Fruit fly (Drosophila melanogaster): ENCODE measurements around the gene kl-3.
"Not testable (repeated sequence)": the region's sequence is repeated elsewhere in the genome, so short reads cannot be mapped to it uniquely, and the experiment has no call there.

DNA sequence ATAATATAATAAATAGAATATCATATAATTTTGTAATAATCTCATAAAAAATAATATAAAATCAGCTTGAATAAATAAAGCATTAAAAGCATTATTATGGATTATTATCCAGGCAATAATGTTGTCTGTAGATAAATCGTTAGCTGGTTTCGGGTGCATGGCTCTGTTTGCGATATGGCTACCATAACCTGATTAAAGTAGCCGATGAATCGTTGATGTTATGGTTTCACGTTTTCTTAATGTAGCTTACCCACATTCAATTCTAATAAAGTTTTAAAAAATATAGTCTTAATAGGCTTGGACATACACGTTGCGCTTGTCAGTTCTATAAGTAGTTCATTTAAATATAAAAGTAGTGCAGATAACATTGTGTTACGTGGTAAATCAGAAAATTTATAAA is at the start of gene kl-3:
- not testable (repeated sequence) for TF ChIP-seq fd85E (GFP tag; optimal IDR thresholded peaks at IDR 0.05); CG16779 (tag; optimal IDR thresholded peaks at IDR 0.05); fd59A (GFP tag; optimal IDR thresholded peaks at IDR 0.05); CG34406 (GFP tag; optimal IDR thresholded peaks at IDR 0.05); CG11762 (GFP tag; optimal IDR thresholded peaks at IDR 0.05; ENCODE audit: insufficient read depth); CG10669 (GFP tag; optimal IDR thresholded peaks at IDR 0.05); CG6854 (GFP tag; optimal IDR thresholded peaks at IDR 0.05); CG31627 (GFP tag; optimal IDR thresholded peaks at IDR 0.05); pdm3 (GFP tag; optimal IDR thresholded peaks at IDR 0.05); vri (GFP tag; optimal IDR thresholded peaks at IDR 0.05); OdsH (GFP tag; optimal IDR thresholded peaks at IDR 0.05)
